Worm (Caenorhabditis elegans) whole organism, L4 larva: ENCODE measurements around the gene F53F4.12.
A peak's percentile ranks its signal among the peaks of the same experiment; 100 is the strongest.

ENCODE experiments used
- F44E2.7 ChIP-seq: fragments of 200-800 bp; sonication (Bioruptor generic); IDR thresholded peaks from 2 replicates; pipeline ENCODE4 v2.1.2; 2022; ENCODE audit warnings: missing genetic modification characterization, missing compliant biosample characterization
- F49E8.2 ChIP-seq: sonication (generic microtip); optimal IDR thresholded peaks from 2 replicates; lab custom pipeline; 2016; ENCODE audit warnings: missing compliant biosample characterization, mild to moderate bottlenecking, missing genetic modification characterization, borderline replicate concordance
- T26A8.4 ChIP-seq: fragments of 200-800 bp; sonication (Bioruptor generic); IDR thresholded peaks from 2 replicates; pipeline ENCODE4 v1.3.6; 2022; ENCODE audit warnings: missing genetic modification characterization, missing compliant biosample characterization
- Y105C5A.15 ChIP-seq: fragments of 200-800 bp; sonication (Bioruptor generic); IDR thresholded peaks from 2 replicates; pipeline ENCODE4 v1.3.6; 2022; ENCODE audit warnings: missing genetic modification characterization, missing compliant biosample characterization
- ZK546.5 ChIP-seq, 2 experiments: sonication (generic microtip); optimal IDR thresholded peaks; 2 replicates each; lab custom pipeline; 2017; ENCODE audit warnings: missing biosample characterization in 2 of 2, missing genetic modification characterization in 2 of 2
- ama-1 ChIP-seq: fragments of 150-350 bp; optimal IDR thresholded peaks from 2 replicates; lab custom pipeline; 2014; ENCODE audit warnings: inconsistent platforms, mixed read lengths
- arid-1 ChIP-seq: fragments of 200-800 bp; sonication (Bioruptor generic); conservative IDR thresholded peaks from 2 replicates; pipeline ENCODE4 v1.3.6; 2022; ENCODE audit warnings: missing genetic modification reagents, missing genetic modification characterization, missing compliant biosample characterization
- ceh-20 ChIP-seq: fragments of 200-800 bp; sonication (Bioruptor generic); IDR thresholded peaks from 2 replicates; pipeline ENCODE4 v1.3.6; 2022; ENCODE audit warnings: missing genetic modification reagents, missing genetic modification characterization, missing compliant biosample characterization
- ceh-32 ChIP-seq: sonication (generic microtip); optimal IDR thresholded peaks from 2 replicates; lab custom pipeline; 2016; ENCODE audit warnings: mild to moderate bottlenecking, missing genetic modification characterization, missing compliant biosample characterization; ENCODE audit not compliant: poor library complexity
- ceh-62 ChIP-seq: sonication (generic microtip); optimal IDR thresholded peaks from 2 replicates; lab custom pipeline; 2017; ENCODE audit warnings: missing biosample characterization, missing genetic modification characterization
- daf-16 ChIP-seq, 3 experiments: sonication (generic microtip); optimal IDR thresholded peaks; 2 replicates each; lab custom pipeline; 2016 to 2017; ENCODE audit warnings: missing genetic modification characterization in 3 of 3, missing genetic modification reagents in 3 of 3, mild to moderate bottlenecking in 2 of 3, missing compliant biosample characterization in 2 of 3, missing biosample characterization in 1 of 3, moderate library complexity in 1 of 3
- daf-19 ChIP-seq: fragments of 200-800 bp; sonication (Bioruptor generic); conservative IDR thresholded peaks from 2 replicates; pipeline ENCODE4 v1.3.6; 2022; ENCODE audit warnings: missing genetic modification characterization, missing compliant biosample characterization
- dmd-6 ChIP-seq: fragments of 200-800 bp; sonication (Bioruptor generic); IDR thresholded peaks from 2 replicates; pipeline ENCODE4 v1.3.6; 2022; ENCODE audit warnings: missing genetic modification reagents, missing genetic modification characterization, missing compliant biosample characterization
- duxl-1 ChIP-seq: sonication (generic microtip); optimal IDR thresholded peaks from 2 replicates; lab custom pipeline; 2016; ENCODE audit warnings: mild to moderate bottlenecking, missing genetic modification characterization, moderate library complexity, missing compliant biosample characterization; ENCODE audit not compliant: poor library complexity
- egl-43 ChIP-seq: fragments of 200-800 bp; sonication (Bioruptor generic); IDR thresholded peaks from 2 replicates; pipeline ENCODE4 v1.3.6; 2022; ENCODE audit warnings: missing genetic modification reagents, missing genetic modification characterization, missing compliant biosample characterization
- fos-1 ChIP-seq: fragments of 150-350 bp; optimal IDR thresholded peaks from 2 replicates; lab custom pipeline; 2014; ENCODE audit warnings: missing biosample characterization, missing genetic modification characterization
- gei-8 ChIP-seq: fragments of 200-800 bp; sonication (Bioruptor generic); optimal IDR thresholded peaks from 2 replicates; lab custom pipeline; 2018; ENCODE audit warnings: mild to moderate bottlenecking, missing genetic modification characterization, missing compliant biosample characterization
- hif-1 ChIP-seq, 2 experiments: sonication (generic microtip); optimal IDR thresholded peaks; 2 replicates each; lab custom pipeline; 2016 to 2017; ENCODE audit warnings: missing compliant biosample characterization in 2 of 2, missing genetic modification characterization in 2 of 2, missing genetic modification reagents in 2 of 2, missing genotype in 2 of 2, mild to moderate bottlenecking in 1 of 2
- hmg-1.1 ChIP-seq: fragments of 200-800 bp; sonication (Bioruptor generic); IDR thresholded peaks from 2 replicates; pipeline ENCODE4 v1.3.6; 2022; ENCODE audit warnings: missing genetic modification reagents, missing genetic modification characterization, missing compliant biosample characterization
- lim-7 ChIP-seq: fragments of 200-800 bp; sonication (Bioruptor generic); IDR thresholded peaks from 2 replicates; pipeline ENCODE4 v1.3.6; 2022; ENCODE audit warnings: missing genetic modification characterization, missing compliant biosample characterization
- lin-1 ChIP-seq: fragments of 200-800 bp; sonication (Bioruptor generic); IDR thresholded peaks from 2 replicates; pipeline ENCODE4 v1.3.6; 2022; ENCODE audit warnings: missing genetic modification reagents, missing genetic modification characterization, missing compliant biosample characterization
- lin-13 ChIP-seq: fragments of 150-350 bp; optimal IDR thresholded peaks from 2 replicates; lab custom pipeline; 2014; ENCODE audit warnings: missing biosample characterization, missing genetic modification reagents, missing genetic modification characterization
- lin-29 ChIP-seq: fragments of 200-800 bp; sonication (Bioruptor generic); IDR thresholded peaks from 2 replicates; pipeline ENCODE4 v1.3.6; 2022; ENCODE audit warnings: missing genetic modification reagents, missing genetic modification characterization, missing compliant biosample characterization
- mes-2 ChIP-seq: sonication (generic microtip); optimal IDR thresholded peaks from 2 replicates; lab custom pipeline; 2016; ENCODE audit warnings: missing genotype, mild to moderate bottlenecking, missing genetic modification characterization, missing compliant biosample characterization; ENCODE audit not compliant: poor library complexity, severe bottlenecking
- mxl-3 ChIP-seq: fragments of 200-800 bp; sonication (Bioruptor generic); optimal IDR thresholded peaks from 2 replicates; lab custom pipeline; 2018; ENCODE audit warnings: mild to moderate bottlenecking, missing genetic modification characterization, missing compliant biosample characterization
- nhr-11 ChIP-seq: fragments of 150-350 bp; optimal IDR thresholded peaks from 2 replicates; lab custom pipeline; 2014; ENCODE audit warnings: missing biosample characterization, missing genetic modification characterization
- nhr-25 ChIP-seq: sonication (generic microtip); optimal IDR thresholded peaks from 2 replicates; lab custom pipeline; 2017; ENCODE audit warnings: missing genetic modification characterization, mild to moderate bottlenecking, missing compliant biosample characterization, antibody characterized with exemption, moderate library complexity, borderline replicate concordance; ENCODE audit not compliant: insufficient read depth
- nhr-48 ChIP-seq: sonication (generic microtip); optimal IDR thresholded peaks from 2 replicates; lab custom pipeline; 2016; ENCODE audit warnings: mild to moderate bottlenecking, missing genetic modification characterization, missing compliant biosample characterization
- pha-4 ChIP-seq, 2 experiments: fragments of 150-350 bp in 1 of 2; fragments of 200-800 bp in 1 of 2; sonication (Bioruptor generic) in 1 of 2; IDR thresholded peaks in 1 of 2; optimal IDR thresholded peaks in 1 of 2; 2 replicates each; pipeline versions ENCODE4 v1.3.6 to Lab custom; 2014 to 2022; ENCODE audit warnings: missing genetic modification characterization in 2 of 2, missing genetic modification reagents in 2 of 2, missing biosample characterization in 1 of 2, missing compliant biosample characterization in 1 of 2
- php-3 ChIP-seq: fragments of 200-800 bp; sonication (Bioruptor generic); IDR thresholded peaks from 2 replicates; pipeline ENCODE4 v1.3.6; 2022; ENCODE audit warnings: missing genetic modification reagents, missing genetic modification characterization, missing compliant biosample characterization
- pqm-1 ChIP-seq: sonication (generic microtip); optimal IDR thresholded peaks from 2 replicates; lab custom pipeline; 2017; ENCODE audit warnings: missing biosample characterization, missing genetic modification characterization
- sdz-12 ChIP-seq: fragments of 200-800 bp; sonication (Bioruptor generic); optimal IDR thresholded peaks from 2 replicates; lab custom pipeline; 2018; ENCODE audit warnings: mild to moderate bottlenecking, missing genetic modification characterization, missing compliant biosample characterization
- set-16 ChIP-seq: fragments of 200-800 bp; sonication (Bioruptor generic); IDR thresholded peaks from 2 replicates; pipeline ENCODE4 v1.3.6; 2022; ENCODE audit warnings: missing genetic modification reagents, missing genetic modification characterization, missing compliant biosample characterization
- spr-1 ChIP-seq: sonication (generic microtip); optimal IDR thresholded peaks from 2 replicates; lab custom pipeline; 2016; ENCODE audit warnings: mild to moderate bottlenecking, missing genetic modification characterization, missing compliant biosample characterization
- tra-1 ChIP-seq: fragments of 200-800 bp; sonication (Bioruptor generic); IDR thresholded peaks from 2 replicates; pipeline ENCODE4 v1.3.6; 2022; ENCODE audit warnings: missing genetic modification reagents, missing genetic modification characterization, missing compliant biosample characterization
- unc-62 ChIP-seq, 3 experiments: fragments of 150-350 bp in 1 of 3; sonication (generic microtip); optimal IDR thresholded peaks in 2 of 3; peaks in 1 of 3; 1 replicate in 1 of 3; 2 replicates in 2 of 3; lab custom pipeline; 2014 to 2017; ENCODE audit warnings: missing biosample characterization in 3 of 3, missing genetic modification characterization in 3 of 3, missing genetic modification reagents in 3 of 3, missing genotype in 1 of 3
- vab-7 ChIP-seq: fragments of 200-800 bp; sonication (Bioruptor generic); IDR thresholded peaks from 2 replicates; pipeline ENCODE4 v1.3.6; 2022; ENCODE audit warnings: missing genetic modification reagents, missing genetic modification characterization, missing compliant biosample characterization
- zfp-3 ChIP-seq: fragments of 200-800 bp; sonication (Bioruptor generic); conservative IDR thresholded peaks from 2 replicates; pipeline ENCODE4 v1.3.6; 2022; ENCODE audit warnings: missing genetic modification reagents, missing genetic modification characterization, missing compliant biosample characterization
- zip-2 ChIP-seq: fragments of 150-350 bp; optimal IDR thresholded peaks from 2 replicates; lab custom pipeline; 2014; ENCODE audit warnings: missing biosample characterization, missing genetic modification characterization

The F53F4.12 gene

DNA sequence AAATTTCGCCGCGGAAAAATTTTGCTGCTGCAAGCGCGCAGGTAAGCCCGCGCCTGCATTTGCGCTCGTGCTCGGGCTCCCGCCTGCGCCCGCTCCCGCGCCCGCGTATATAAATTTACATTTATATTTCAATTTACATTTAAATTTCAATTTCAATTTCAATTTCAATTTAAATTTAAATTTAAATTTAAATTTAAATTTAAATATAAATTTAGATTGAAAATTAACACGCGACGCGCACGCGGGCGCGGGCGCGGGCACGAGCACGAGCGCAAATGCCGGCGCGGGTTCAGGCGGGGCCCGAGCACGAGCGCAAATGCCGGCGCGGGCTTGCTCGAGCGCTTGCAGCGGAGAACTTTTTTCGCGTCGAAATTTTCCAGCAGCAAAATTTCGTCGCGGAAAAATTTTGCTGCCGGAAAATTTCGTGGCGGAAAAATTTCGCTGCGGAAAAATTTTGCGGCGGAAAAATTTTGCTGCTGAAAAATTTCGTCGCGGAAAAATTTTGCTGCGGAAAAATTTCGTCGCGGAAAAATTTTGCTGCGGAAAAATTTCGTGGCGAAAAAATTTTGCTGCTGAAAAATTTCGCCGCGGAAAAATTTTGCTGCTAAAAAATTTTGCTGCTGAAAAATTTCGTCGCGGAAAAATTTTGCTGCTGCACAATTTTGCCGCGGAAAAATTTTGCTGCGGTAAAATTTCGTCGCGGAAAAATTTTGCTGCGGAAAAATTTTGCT, 20.2 kb downstream of the F53F4.12 start (continued):
- no peak for TF ChIP-seq ceh-62 (tag; lab: Kevin White, UChicago)
- TF ChIP-seq F49E8.2 (tag; lab: Kevin White, UChicago) = no peak
- TF ChIP-seq lin-13 (GFP tag; lab: Kevin White, UChicago) = no peak
- TF ChIP-seq zfp-3 (GFP tag; lab: Robert Waterston, UW) = no peak
- TF ChIP-seq lin-29 (GFP tag; lab: Robert Waterston, UW) = no peak
- no peak for TF ChIP-seq ama-1 (lab: Kevin White, UChicago)
- TF ChIP-seq, all 104 proteins: peak for 24

DNA sequence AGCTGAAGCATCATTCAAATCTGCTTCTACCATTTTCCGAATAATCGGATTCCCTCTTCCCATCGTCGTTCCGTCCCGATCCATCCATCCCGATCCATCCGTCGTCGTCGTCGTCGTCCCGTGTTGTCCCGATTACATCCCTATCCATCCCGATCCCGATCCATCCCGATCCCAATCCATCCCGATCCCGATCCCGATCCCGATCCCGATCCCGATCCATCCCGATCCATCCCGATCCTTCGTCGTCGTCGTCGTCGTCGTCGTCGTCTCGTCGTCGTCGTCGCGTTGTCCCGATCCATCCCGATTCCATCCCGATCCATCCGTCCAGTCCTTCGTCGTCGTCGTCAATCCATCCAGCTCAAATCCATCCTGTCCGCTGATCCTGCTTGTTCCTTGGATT, 21.3 kb downstream of the F53F4.12 start:
- TF ChIP-seq tra-1 (GFP tag; lab: Robert Waterston, UW) (no peak), set-16 (peak; percentile 85)

DNA sequence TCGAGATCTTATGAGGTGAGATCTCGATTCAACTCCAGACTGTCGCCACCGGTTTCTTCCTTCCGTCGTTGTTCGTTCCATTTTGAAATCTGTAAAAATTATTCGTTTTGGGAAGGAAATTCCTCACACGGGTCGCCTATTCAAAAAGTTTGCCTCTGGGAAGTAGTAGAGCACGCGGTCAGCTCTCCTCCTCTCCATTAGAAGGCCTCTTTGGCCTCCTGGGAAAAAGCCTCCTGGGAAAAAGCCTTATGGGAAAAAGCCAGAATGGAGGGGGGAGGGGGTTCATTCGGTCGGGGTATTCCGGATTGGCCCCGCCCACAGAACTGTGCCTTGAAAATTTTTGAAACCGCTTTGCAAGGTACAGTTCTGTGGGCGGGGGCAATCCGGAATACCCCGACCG, 21.8 kb downstream of the F53F4.12 start:
- TF ChIP-seq daf-19 (no peak), lim-7 (GFP tag; lab: Robert Waterston, UW) (0 out of 2 replicates have a peak, but pooled peaks have one; percentile 24)

ce11 chrV:13649730-13650349, 24.0 kb downstream of the F53F4.12 start, which contains the start of gene H37A05.4:
H37A05.4 (minus strand) TSS chrV:13649780.
- TF ChIP-seq mxl-3 (GFP tag; lab: Kevin White, UChicago) (peak; percentile 5), fos-1 (tag; lab: Kevin White, UChicago) (no peak), nhr-11 (tag; lab: Kevin White, UChicago) (no peak), arid-1 (GFP tag; lab: Robert Waterston, UW) (peak; percentile 42; the same call in 1 of the 2 replicates), ceh-32 (tag; lab: Kevin White, UChicago) (no peak), nhr-25 (tag; lab: Kevin White, UChicago) (no peak), sdz-12 (GFP tag; lab: Kevin White, UChicago) (peak; percentile 64), hmg-1.1 (peak; percentile 47; the same call in 1 of the 2 replicates), egl-43 (GFP tag; lab: Robert Waterston, UW) (0 out of 2 replicates have a peak, but pooled peaks have one; percentile 35), duxl-1 (tag; lab: Kevin White, UChicago) (peak; percentile 84), vab-7 (no peak; the same call in none of the 2 replicates), hif-1 (tag; optimal IDR thresholded peaks at IDR 0.05; lab: Kevin White, UChicago) (peak in 1 of 2 experiments; percentile 26), F44E2.7 (GFP tag; lab: Robert Waterston, UW) (no peak), ZK546.5 (tag; optimal IDR thresholded peaks at IDR 0.05; lab: Kevin White, UChicago) (no peak), Y105C5A.15 (peak; percentile 81), mes-2 (tag; lab: Kevin White, UChicago) (peak; percentile 38), gei-8 (GFP tag; lab: Kevin White, UChicago) (peak; percentile 84), nhr-48 (tag; lab: Kevin White, UChicago) (peak; percentile 23), daf-16 (GFP tag; optimal IDR thresholded peaks at IDR 0.05; lab: Kevin White, UChicago) (no peak), daf-16 (tag; optimal IDR thresholded peaks at IDR 0.05; lab: Kevin White, UChicago) (no peak), zfp-3 (GFP tag; lab: Robert Waterston, UW) (peak; percentile 73), pha-4 (GFP tag; IDR thresholded peaks at IDR 0.05; lab: Robert Waterston, UW) (peak; percentile 51; the same call in 1 of the 2 replicates), pha-4 (tag; optimal IDR thresholded peaks at IDR 0.05; lab: Kevin White, UChicago) (no peak), php-3 (GFP tag; lab: Robert Waterston, UW) (peak; percentile 44; the same call in 1 of the 2 replicates), dmd-6 (GFP tag; lab: Robert Waterston, UW) (peak; percentile 31), ceh-62 (tag; lab: Kevin White, UChicago) (no peak), zip-2 (peak; percentile 35), ceh-20 (GFP tag; lab: Robert Waterston, UW) (peak; percentile 60; the same call in 1 of the 2 replicates), lin-1 (GFP tag; lab: Robert Waterston, UW) (0 out of 2 replicates have a peak, but pooled peaks have one; percentile 22), pqm-1 (tag; lab: Kevin White, UChicago) (no peak), spr-1 (peak; percentile 8), unc-62 (GFP tag; optimal IDR thresholded peaks at IDR 0.05 in 1 of 2; lab: Kevin White, UChicago) (peak in 1 of 2 experiments; percentile 56), unc-62 (tag; optimal IDR thresholded peaks at IDR 0.05; lab: Kevin White, UChicago) (no peak), T26A8.4 (GFP tag; lab: Robert Waterston, UW) (peak; percentile 50; the same call in 1 of the 2 replicates)
